Worm (Caenorhabditis elegans) whole organism, L2 larva: ENCODE results near the gene dyrb-1.
A peak's percentile ranks its signal among the peaks of the same experiment; 100 is the strongest.

Source experiments
- aly-2 ChIP-seq: fragments of 150-350 bp; optimal IDR thresholded peaks from 2 replicates; lab custom pipeline; 2014; ENCODE audit warnings: missing biosample characterization, missing genetic modification characterization
- ama-1 ChIP-seq: fragments of 150-350 bp; optimal IDR thresholded peaks from 2 replicates; lab custom pipeline; 2018; ENCODE audit warnings: inconsistent platforms
- ceh-16 ChIP-seq: fragments of 150-350 bp; optimal IDR thresholded peaks from 2 replicates; lab custom pipeline; 2014; ENCODE audit warnings: missing biosample characterization, missing genetic modification characterization
- dmd-4 ChIP-seq: sonication (generic microtip); optimal IDR thresholded peaks from 2 replicates; lab custom pipeline; 2017; ENCODE audit warnings: missing biosample characterization, missing genetic modification characterization
- elt-1 ChIP-seq: fragments of 150-350 bp; optimal IDR thresholded peaks from 2 replicates; lab custom pipeline; 2014; ENCODE audit warnings: missing biosample characterization, missing genetic modification characterization
- elt-3 ChIP-seq: sonication (generic microtip); optimal IDR thresholded peaks from 2 replicates; lab custom pipeline; 2017; ENCODE audit warnings: missing biosample characterization, missing genetic modification characterization
- fos-1 ChIP-seq: fragments of 150-350 bp; optimal IDR thresholded peaks from 2 replicates; lab custom pipeline; 2014; ENCODE audit warnings: missing biosample characterization, missing genetic modification characterization
- lsy-2 ChIP-seq, 2 experiments: fragments of 150-350 bp in 1 of 2; sonication (generic microtip) in 1 of 2; optimal IDR thresholded peaks; 2 replicates each; lab custom pipeline; 2014 to 2017; ENCODE audit warnings: missing biosample characterization in 2 of 2, missing genetic modification characterization in 2 of 2
- nhr-10 ChIP-seq: sonication (generic microtip); optimal IDR thresholded peaks from 2 replicates; lab custom pipeline; 2017; ENCODE audit warnings: missing biosample characterization, missing genetic modification characterization
- nhr-11 ChIP-seq: fragments of 150-350 bp; optimal IDR thresholded peaks from 2 replicates; lab custom pipeline; 2014; ENCODE audit warnings: missing biosample characterization, missing genetic modification characterization
- nhr-12 ChIP-seq: fragments of 150-350 bp; optimal IDR thresholded peaks from 2 replicates; lab custom pipeline; 2014; ENCODE audit warnings: missing biosample characterization, missing genetic modification characterization
- skn-1 ChIP-seq: sonication (generic microtip); optimal IDR thresholded peaks from 2 replicates; lab custom pipeline; 2017; ENCODE audit warnings: missing biosample characterization, missing genetic modification characterization
- sma-3 ChIP-seq: sonication (generic microtip); optimal IDR thresholded peaks from 2 replicates; lab custom pipeline; 2016; ENCODE audit warnings: missing genetic modification reagents, missing genetic modification characterization, missing compliant biosample characterization
- unc-55 ChIP-seq: fragments of 150-350 bp; sonication (generic microtip); optimal IDR thresholded peaks from 3 replicates; lab custom pipeline; 2014; ENCODE audit warnings: missing biosample characterization, missing genetic modification reagents, missing genetic modification characterization

DNA sequence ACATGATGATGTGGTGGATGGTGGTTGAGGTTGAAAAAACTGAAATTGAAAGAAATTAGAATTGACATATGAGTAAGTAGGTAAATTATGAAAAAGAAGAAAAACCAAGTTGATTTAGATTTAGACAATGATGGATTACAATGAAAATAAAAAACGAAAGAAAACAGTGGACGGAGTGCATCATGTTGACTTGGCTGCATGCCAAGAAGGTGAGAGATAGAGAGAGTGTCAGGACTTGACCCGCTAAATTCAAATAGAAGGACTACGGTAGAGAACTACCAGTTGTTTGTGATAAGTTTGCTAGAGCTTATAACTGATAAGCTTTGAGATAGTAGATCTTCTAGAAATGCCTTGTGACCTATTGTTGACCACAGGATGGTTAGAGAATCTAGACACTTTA, 45.8 kb downstream of the dyrb-1 start, which contains the start of gene T24B8.3:
- no peak for TF ChIP-seq skn-1 (tag; lab: Kevin White, UChicago)
- no peak for TF ChIP-seq nhr-10 (tag; lab: Kevin White, UChicago)
- no peak for TF ChIP-seq fos-1
- TF ChIP-seq ceh-16 (tag; lab: Kevin White, UChicago): no peak
- TF ChIP-seq unc-55: no peak
- TF ChIP-seq ama-1: peak; percentile 21
- TF ChIP-seq aly-2 (tag; lab: Kevin White, UChicago): no peak
- no peak for TF ChIP-seq sma-3 (GFP tag; lab: Kevin White, UChicago)
- no peak for TF ChIP-seq nhr-11 (tag; lab: Kevin White, UChicago)
- no peak for TF ChIP-seq nhr-12 (tag; lab: Kevin White, UChicago)
- TF ChIP-seq lsy-2 (tag; optimal IDR thresholded peaks at IDR 0.05; lab: Kevin White, UChicago): peak in 1 of 2 experiments; percentile 50
- no peak for TF ChIP-seq elt-3
- no peak for TF ChIP-seq dmd-4
- no peak for TF ChIP-seq elt-1 (tag; lab: Kevin White, UChicago)
